Worm (Caenorhabditis elegans): ENCODE results near the gene lpr-2.
A peak's percentile ranks its signal among the peaks of the same experiment; 100 is the strongest.

DNA sequence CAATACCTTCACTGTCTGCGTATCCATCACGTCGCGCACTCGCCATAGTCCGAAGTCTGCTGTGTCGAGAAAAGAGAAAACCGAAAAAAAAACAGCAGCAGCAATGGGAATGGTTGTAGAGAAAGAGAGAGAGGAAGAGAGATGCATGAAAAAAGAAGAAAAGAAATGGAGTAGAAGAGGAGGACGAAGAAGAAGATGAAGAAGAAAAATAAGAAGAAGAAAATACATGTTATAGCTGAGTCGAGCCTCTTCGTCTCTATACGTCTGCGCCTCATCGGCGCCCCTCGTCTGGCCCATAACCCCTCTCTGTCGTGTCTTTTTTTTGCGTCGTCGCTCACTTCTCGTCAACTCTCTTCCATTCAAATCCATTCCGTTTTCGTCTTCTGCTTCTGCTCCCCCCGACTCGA lies 30.7 kb downstream of the lpr-2 start:
- TF ChIP-seq dao-5 (tag; optimal IDR thresholded peaks at IDR 0.05): no peak
- no peak for TF ChIP-seq W03F9.2 (tag; optimal IDR thresholded peaks at IDR 0.05)
- TF ChIP-seq him-1 (tag; optimal IDR thresholded peaks at IDR 0.05): peak; percentile 78
